Fruit fly (Drosophila melanogaster): ENCODE data around the gene Zyx.

dm6 chr4:1064219-1064618 is 582 bp downstream of the Zyx start:
- TF ChIP-seq h (optimal IDR thresholded peaks at IDR 0.05), result no peak
- no peak for TF ChIP-seq Sin3A (optimal IDR thresholded peaks at IDR 0.05)
- TF ChIP-seq ttk (optimal IDR thresholded peaks at IDR 0.05), result no peak
